Worm (Caenorhabditis elegans): ENCODE measurements around the gene F21C10.1.

Gene F21C10.1

DNA sequence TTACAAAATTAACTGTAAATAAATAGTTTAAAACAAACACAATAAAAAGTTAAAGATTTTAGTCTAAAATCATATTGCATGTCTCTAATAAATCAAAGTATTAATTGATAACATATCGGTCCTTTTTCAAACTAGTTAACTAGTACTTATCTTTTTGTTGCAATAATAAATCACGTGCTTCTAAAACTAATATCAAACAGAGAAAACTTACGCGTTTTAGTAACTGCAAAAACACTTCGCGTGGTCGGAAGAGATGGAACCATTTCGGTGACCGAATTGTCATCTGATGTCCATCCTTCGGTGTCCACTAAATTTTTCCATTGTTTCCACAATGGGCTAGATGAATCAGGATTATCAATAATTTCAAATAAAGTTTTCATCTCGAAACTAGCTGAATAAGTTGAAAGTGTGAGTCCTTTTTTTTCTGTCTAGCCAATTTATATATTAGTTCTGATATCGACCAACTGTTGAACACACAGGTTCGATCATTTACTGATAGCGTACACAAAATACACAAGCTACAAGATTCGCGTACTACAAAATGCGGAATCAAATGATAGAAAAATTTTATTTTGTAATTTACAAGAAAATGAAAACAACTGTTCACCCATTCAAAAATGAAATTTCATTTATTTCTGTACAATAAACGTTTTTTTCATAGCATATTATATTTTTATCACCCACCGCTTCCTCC lies 33.7 kb upstream of the F21C10.1 start, which contains the start of gene F21C10.9:
F21C10.9 (minus strand) TSS at position 417 of the 694 bp plus-strand sequence.
- TF ChIP-seq C34F6.9 (tag; optimal IDR thresholded peaks at IDR 0.05) (no peak), fos-1 (tag; optimal IDR thresholded peaks at IDR 0.05) (peak; percentile 5)

DNA sequence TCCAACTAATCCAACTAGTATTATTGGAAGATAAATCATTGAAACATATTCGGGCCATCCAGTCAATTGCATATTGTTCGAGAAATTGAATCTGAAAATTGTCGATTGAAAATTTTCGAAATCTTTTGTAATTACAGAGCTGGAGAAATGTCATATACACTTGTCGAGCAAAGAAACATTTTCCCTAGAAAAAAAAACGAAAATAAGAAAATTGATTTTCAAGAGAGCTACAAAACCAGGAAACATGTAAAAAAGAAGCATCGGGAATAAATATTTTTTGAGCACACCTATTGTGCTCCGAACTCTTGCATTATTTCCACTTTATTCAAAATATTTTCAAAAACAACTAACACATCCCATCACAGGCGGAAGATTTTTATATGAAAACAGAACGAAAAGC lies 31.1 kb upstream of the F21C10.1 start, which contains the start of gene frpr-6:
frpr-6 (minus strand) TSS at position 101 of the 400 bp plus-strand sequence.
- TF ChIP-seq nhr-237 (tag; optimal IDR thresholded peaks at IDR 0.05): no peak
- TF ChIP-seq sem-4 (tag; optimal IDR thresholded peaks at IDR 0.05): no peak
- TF ChIP-seq unc-55 (GFP tag; optimal IDR thresholded peaks at IDR 0.05): no peak
- no peak for TF ChIP-seq ztf-1 (GFP tag; conservative IDR thresholded peaks at IDR 0.05)
- no peak for TF ChIP-seq skn-1 (tag; optimal IDR thresholded peaks at IDR 0.05)

DNA sequence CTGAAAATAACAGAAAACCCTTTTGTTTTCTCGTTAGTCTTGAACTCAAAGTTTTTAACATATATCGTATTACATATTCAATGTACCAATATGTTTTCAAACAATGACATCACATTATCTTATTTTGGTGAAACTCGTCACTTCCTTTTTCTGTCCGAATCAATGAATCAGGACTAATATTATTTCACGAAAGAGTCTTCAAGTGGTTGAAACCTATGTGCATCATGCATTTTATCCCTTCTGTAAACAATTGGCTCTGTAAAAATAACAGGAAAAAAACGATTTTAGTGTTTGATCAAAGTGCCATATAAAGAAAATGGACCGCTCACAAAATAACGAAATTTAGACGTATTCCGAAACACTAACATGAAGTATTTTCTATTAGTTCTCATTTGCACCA lies 23.9 kb upstream of the F21C10.1 start, which contains the start of gene F21C10.18:
F21C10.18 (plus strand) TSS at position 301 of the 400 bp plus-strand sequence.
- TF ChIP-seq ztf-1 (GFP tag; conservative IDR thresholded peaks at IDR 0.05) (no peak), aly-2 (tag; optimal IDR thresholded peaks at IDR 0.05) (no peak), egl-27 (tag; optimal IDR thresholded peaks at IDR 0.05) (no peak), nhr-21 (tag; optimal IDR thresholded peaks at IDR 0.05) (no peak), ceh-82 (tag; optimal IDR thresholded peaks at IDR 0.05) (no peak), R02D3.7 (tag; optimal IDR thresholded peaks at IDR 0.05) (no peak), nhr-25 (tag; optimal IDR thresholded peaks at IDR 0.05) (no peak), lsy-2 (tag; optimal IDR thresholded peaks at IDR 0.05) (no peak), crh-2 (tag; optimal IDR thresholded peaks at IDR 0.05) (no peak), nhr-12 (tag; optimal IDR thresholded peaks at IDR 0.05) (no peak), nhr-237 (tag; optimal IDR thresholded peaks at IDR 0.05) (no peak), zag-1 (tag; optimal IDR thresholded peaks at IDR 0.05) (no peak), blmp-1 (tag; optimal IDR thresholded peaks at IDR 0.05; ENCODE audit: insufficient read depth) (no peak), nhr-77 (tag; optimal IDR thresholded peaks at IDR 0.05) (no peak), mdl-1 (tag; optimal IDR thresholded peaks at IDR 0.05) (no peak), elt-3 (tag; optimal IDR thresholded peaks at IDR 0.05) (no peak), mab-5 (tag; optimal IDR thresholded peaks at IDR 0.05) (no peak), alr-1 (tag; optimal IDR thresholded peaks at IDR 0.05) (no peak), unc-62 (GFP tag; optimal IDR thresholded peaks at IDR 0.05) (no peak)

DNA sequence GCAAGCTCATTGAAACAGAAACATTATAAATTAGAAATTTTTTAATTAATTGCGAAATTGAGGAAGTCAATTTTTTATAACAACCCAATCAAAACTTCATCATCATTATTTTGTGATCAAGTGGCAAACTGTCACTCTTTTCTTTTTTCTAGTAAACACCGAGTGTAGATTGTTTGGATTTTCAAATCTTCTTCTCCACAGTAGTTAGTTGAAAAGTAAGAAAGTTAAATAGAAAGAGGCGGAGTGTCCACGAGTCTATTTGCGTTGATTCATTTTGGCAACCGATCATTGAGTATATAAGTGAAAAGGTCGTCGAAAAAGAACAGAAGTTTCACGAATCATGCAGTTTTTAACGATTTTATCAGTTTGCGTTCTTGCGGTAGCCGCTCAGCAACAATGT lies 22.9 kb upstream of the F21C10.1 start, which contains the start of gene pqn-31:
pqn-31 (plus strand) TSS at position 301 of the 400 bp plus-strand sequence.
- TF ChIP-seq ztf-11 (tag; optimal IDR thresholded peaks at IDR 0.05) (no peak), unc-62 (GFP tag; optimal IDR thresholded peaks at IDR 0.05) (no peak), R02D3.7 (tag; optimal IDR thresholded peaks at IDR 0.05) (no peak), nhr-6 (tag; optimal IDR thresholded peaks at IDR 0.05) (no peak), ztf-1 (GFP tag; conservative IDR thresholded peaks at IDR 0.05) (no peak), nhr-11 (tag; optimal IDR thresholded peaks at IDR 0.05) (no peak), ama-1 (optimal IDR thresholded peaks at IDR 0.05) (no peak), lin-13 (GFP tag; optimal IDR thresholded peaks at IDR 0.05) (no peak), ztf-4 (tag; optimal IDR thresholded peaks at IDR 0.05) (no peak), lin-11 (tag; optimal IDR thresholded peaks at IDR 0.05) (no peak), crh-2 (tag; optimal IDR thresholded peaks at IDR 0.05) (no peak)

DNA sequence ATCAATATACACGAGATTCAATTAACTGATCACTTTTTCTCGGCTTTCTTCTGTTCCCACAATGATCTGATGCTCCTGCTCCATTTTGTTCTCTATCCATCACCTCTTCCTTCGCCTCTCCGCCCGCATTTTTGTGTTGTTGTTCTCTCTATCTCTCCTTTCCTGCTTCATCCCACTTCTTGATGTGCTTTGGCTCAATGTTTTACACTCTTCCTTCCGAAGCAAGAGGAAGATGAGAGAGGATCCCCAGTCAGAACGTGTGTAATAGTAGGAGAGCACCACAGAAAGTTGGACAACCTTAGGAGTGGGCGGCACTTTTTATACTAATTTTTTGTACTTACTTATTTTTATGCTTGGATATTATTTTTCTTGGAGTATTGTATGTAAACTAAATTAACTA lies 20.2 kb upstream of the F21C10.1 start:
- TF ChIP-seq nhr-129 (tag; optimal IDR thresholded peaks at IDR 0.05) (peak; percentile 46), sma-9 (GFP tag; optimal IDR thresholded peaks at IDR 0.05) (peak; percentile 25), sma-9 (tag; optimal IDR thresholded peaks at IDR 0.05) (no peak), sem-4 (tag; optimal IDR thresholded peaks at IDR 0.05) (no peak)

DNA sequence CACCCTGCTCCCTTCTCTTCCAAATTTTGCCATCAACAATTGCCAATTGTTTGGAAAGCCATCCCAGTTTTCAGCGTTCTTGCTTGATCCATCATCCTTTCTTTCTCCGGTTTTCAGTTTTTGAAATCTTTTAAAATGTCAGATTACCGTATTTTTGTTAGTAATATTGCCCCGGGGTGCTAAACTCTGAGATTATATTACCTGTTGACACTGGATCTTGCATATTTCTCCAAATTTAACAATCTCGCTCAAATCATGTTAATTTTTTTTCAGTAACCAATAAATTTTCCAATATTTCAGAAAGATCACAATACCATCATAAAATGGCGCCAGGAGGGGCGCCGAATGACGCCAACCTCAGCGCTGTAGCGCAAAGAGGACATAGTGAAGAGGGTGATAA lies 19.7 kb upstream of the F21C10.1 start, which contains the start of gene F21C10.7:
F21C10.7 (plus strand) TSS at position 301 of the 400 bp plus-strand sequence.
- TF ChIP-seq blmp-1 (tag; optimal IDR thresholded peaks at IDR 0.05; ENCODE audit: insufficient read depth) (no peak), ztf-11 (tag; optimal IDR thresholded peaks at IDR 0.05) (no peak), mbf-1 (tag; optimal IDR thresholded peaks at IDR 0.05) (no peak), sma-3 (GFP tag; optimal IDR thresholded peaks at IDR 0.05) (no peak), mdl-1 (tag; optimal IDR thresholded peaks at IDR 0.05) (no peak), ceh-16 (tag; optimal IDR thresholded peaks at IDR 0.05) (no peak), C34F6.9 (tag; optimal IDR thresholded peaks at IDR 0.05) (no peak), nhr-237 (tag; optimal IDR thresholded peaks at IDR 0.05) (no peak), ZK546.5 (tag; optimal IDR thresholded peaks at IDR 0.05) (no peak), F13H6.1 (tag; optimal IDR thresholded peaks at IDR 0.05) (no peak), fos-1 (tag; optimal IDR thresholded peaks at IDR 0.05) (no peak), lsy-2 (tag; optimal IDR thresholded peaks at IDR 0.05) (no peak), ama-1 (optimal IDR thresholded peaks at IDR 0.05) (no peak), nhr-10 (tag; optimal IDR thresholded peaks at IDR 0.05) (no peak), nhr-23 (tag; optimal IDR thresholded peaks at IDR 0.05) (no peak), nhr-11 (tag; optimal IDR thresholded peaks at IDR 0.05) (no peak), nhr-21 (tag; optimal IDR thresholded peaks at IDR 0.05) (no peak), nhr-25 (tag; optimal IDR thresholded peaks at IDR 0.05) (no peak)

All from whole organism, L2 larva.